Worm (Caenorhabditis elegans): ENCODE measurements around the gene Y75B12B.1.

The Y75B12B.1 gene

ce11 chrV:15186259-15186927, 1.9 kb downstream of the Y75B12B.1 start, which contains the start of gene Y75B12B.3 (continued):
- no peak for TF ChIP-seq lin-40 (tag; optimal IDR thresholded peaks at IDR 0.05)
- no peak for TF ChIP-seq B0019.2 (GFP tag; conservative IDR thresholded peaks at IDR 0.05)
- TF ChIP-seq lir-1 (GFP tag; conservative IDR thresholded peaks at IDR 0.05): no peak
- no peak for TF ChIP-seq attf-3 (GFP tag; conservative IDR thresholded peaks at IDR 0.05)
- TF ChIP-seq ceh-100 (GFP tag; IDR thresholded peaks at IDR 0.05): peak; percentile 47; the same call in 1 of the 2 replicates
- no peak for TF ChIP-seq sdz-38 (tag; optimal IDR thresholded peaks at IDR 0.05)
- TF ChIP-seq lin-26 (GFP tag; IDR thresholded peaks at IDR 0.05): peak; percentile 77
- TF ChIP-seq C17E4.6 (GFP tag; IDR thresholded peaks at IDR 0.05): 0 out of 2 replicates have a peak, but pooled peaks have one; percentile 27

ce11 chrV:15187083-15188057, 2.9 kb downstream of the Y75B12B.1 start, which contains the start of the genes cyn-7 and bath-36:
cyn-7 (minus strand) TSS chrV:15187378.
bath-36 (plus strand) TSS chrV:15187888.
- TF ChIP-seq D2030.7 (GFP tag; IDR thresholded peaks at IDR 0.05): peak; percentile 62; the same call in 1 of the 2 replicates
- peak; percentile 86 for TF ChIP-seq tlf-1 (GFP tag; optimal IDR thresholded peaks at IDR 0.05)
- peak; percentile 55; the same call in 1 of the 2 replicates for TF ChIP-seq B0336.3 (GFP tag; IDR thresholded peaks at IDR 0.05)
- peak; percentile 1 for TF ChIP-seq K12H6.12 (tag; optimal IDR thresholded peaks at IDR 0.05)
- no peak for TF ChIP-seq mxl-1 (tag; optimal IDR thresholded peaks at IDR 0.05)
- peak; percentile 56 for TF ChIP-seq attf-5 (GFP tag; optimal IDR thresholded peaks at IDR 0.05)
- peak in 1 of 3 experiments; percentile 66 for TF ChIP-seq lin-35 (GFP tag; optimal IDR thresholded peaks at IDR 0.05)
- peak; percentile 53; the same call in 1 of the 2 replicates for TF ChIP-seq nfyb-1 (GFP tag; IDR thresholded peaks at IDR 0.05)
- peak; percentile 15 for TF ChIP-seq F49E8.2 (tag; optimal IDR thresholded peaks at IDR 0.05; ENCODE audit: insufficient read depth)
- peak; percentile 67 for TF ChIP-seq F23B12.7 (tag; optimal IDR thresholded peaks at IDR 0.05; ENCODE audit: insufficient read depth)
- no peak for TF ChIP-seq mes-4 (tag; optimal IDR thresholded peaks at IDR 0.05)
- TF ChIP-seq repo-1 (tag; optimal IDR thresholded peaks at IDR 0.05): peak; percentile 14
- peak; percentile 65 for TF ChIP-seq xnd-1 (tag; optimal IDR thresholded peaks at IDR 0.05)
- TF ChIP-seq egl-44 (GFP tag; IDR thresholded peaks at IDR 0.05): no peak
- TF ChIP-seq dpl-1 (GFP tag; optimal IDR thresholded peaks at IDR 0.05): peak; percentile 52
- 0 out of 2 replicates have a peak, but pooled peaks have one; percentile 31 for TF ChIP-seq C06A6.2 (GFP tag; conservative IDR thresholded peaks at IDR 0.05)
- TF ChIP-seq Y95B8A.8 (GFP tag; IDR thresholded peaks at IDR 0.05): 0 out of 2 replicates have a peak, but pooled peaks have one; percentile 26
- TF ChIP-seq lin-26 (GFP tag; IDR thresholded peaks at IDR 0.05): peak; percentile 34; the same call in 1 of the 2 replicates
- peak; percentile 28 for TF ChIP-seq rpc-1 (optimal IDR thresholded peaks at IDR 0.05)
- no peak for TF ChIP-seq rpc-1 (tag; optimal IDR thresholded peaks at IDR 0.05)
- peak; percentile 33 for TF ChIP-seq hmg-1.2 (GFP tag; IDR thresholded peaks at IDR 0.05)
- peak; percentile 44; the same call in 1 of the 2 replicates for TF ChIP-seq ceh-100 (GFP tag; IDR thresholded peaks at IDR 0.05)
- TF ChIP-seq T07F8.4 (tag; optimal IDR thresholded peaks at IDR 0.05): no peak
- peak; percentile 83 for TF ChIP-seq lin-54 (GFP tag; optimal IDR thresholded peaks at IDR 0.05)
- peak; percentile 71; the same call in 1 of the 2 replicates for TF ChIP-seq K11D2.4 (GFP tag; IDR thresholded peaks at IDR 0.05)
- TF ChIP-seq snpc-1.3 (tag; optimal IDR thresholded peaks at IDR 0.05; ENCODE audit: insufficient read depth): peak; percentile 38
- TF ChIP-seq rec-8 (tag; optimal IDR thresholded peaks at IDR 0.05): no peak
- no peak for TF ChIP-seq F22D6.2 (tag; optimal IDR thresholded peaks at IDR 0.05)
- TF ChIP-seq ztf-26 (tag; optimal IDR thresholded peaks at IDR 0.05): peak; percentile 49
- no peak for TF ChIP-seq zfh-2 (GFP tag; conservative IDR thresholded peaks at IDR 0.05)
- TF ChIP-seq sptf-2 (GFP tag; optimal IDR thresholded peaks at IDR 0.05): no peak
- TF ChIP-seq madf-10 (tag; optimal IDR thresholded peaks at IDR 0.05): peak; percentile 8
- TF ChIP-seq madf-8 (GFP tag; conservative IDR thresholded peaks at IDR 0.05): peak; percentile 67
- peak; percentile 99 for TF ChIP-seq hsf-1 (GFP tag; IDR thresholded peaks at IDR 0.05)
- 0 out of 2 replicates have a peak, but pooled peaks have one; percentile 29 for TF ChIP-seq Y67H2A.10 (GFP tag; conservative IDR thresholded peaks at IDR 0.05)
- peak; percentile 73 for TF ChIP-seq efl-1 (GFP tag; optimal IDR thresholded peaks at IDR 0.05)
- TF ChIP-seq ekl-4 (GFP tag; IDR thresholded peaks at IDR 0.05): peak; percentile 52

Data from whole organism, young adult.